Fruit fly (Drosophila melanogaster): Measurements from ENCODE around the gene Poxm.

Gene Poxm

dm6 chr3R:8269740-8270139 lies 63.9 kb downstream of the Poxm start, which contains the start of gene CG9630 (continued):
- TF ChIP-seq kay (GFP tag; optimal IDR thresholded peaks at IDR 0.05), result no peak
- TF ChIP-seq nmo (GFP tag; optimal IDR thresholded peaks at IDR 0.05), result peak; percentile 10
- no peak for TF ChIP-seq CG15269 (tag; optimal IDR thresholded peaks at IDR 0.05)
- peak; percentile 75 for TF ChIP-seq Sry-δ (GFP tag; optimal IDR thresholded peaks at IDR 0.05)
- peak; percentile 40 for TF ChIP-seq CTCF (GFP tag; optimal IDR thresholded peaks at IDR 0.05)
- TF ChIP-seq D (optimal IDR thresholded peaks at IDR 0.05), result no peak
- TF ChIP-seq D (GFP tag; optimal IDR thresholded peaks at IDR 0.05), result no peak
- no peak for TF ChIP-seq bowl (GFP tag; IDR thresholded peaks at IDR 0.05)
- TF ChIP-seq ara (GFP tag; IDR thresholded peaks at IDR 0.05), result 0 out of 2 replicates have a peak, but pooled peaks have one; percentile 12
- TF ChIP-seq CG34376 (GFP tag; optimal IDR thresholded peaks at IDR 0.05), result no peak
- TF ChIP-seq schlank (tag; optimal IDR thresholded peaks at IDR 0.05), result no peak
- peak; percentile 73 for TF ChIP-seq HmgD (GFP tag; optimal IDR thresholded peaks at IDR 0.05)
- TF ChIP-seq CG11560 (tag; IDR thresholded peaks at IDR 0.05), result no peak; the same call in 2 of the 3 replicates
- TF ChIP-seq Max (GFP tag; optimal IDR thresholded peaks at IDR 0.05), result peak; percentile 88
- peak; percentile 59 for TF ChIP-seq YL-1 (GFP tag; optimal IDR thresholded peaks at IDR 0.05)
- TF ChIP-seq trem (tag; optimal IDR thresholded peaks at IDR 0.05), result peak; percentile 84
- no peak for TF ChIP-seq HLHmδ (GFP tag; optimal IDR thresholded peaks at IDR 0.05)
- no peak for TF ChIP-seq CG3838 (GFP tag; optimal IDR thresholded peaks at IDR 0.05)
- no peak for TF ChIP-seq CG4730 (GFP tag; IDR thresholded peaks at IDR 0.05)
- TF ChIP-seq CG1529 (GFP tag; optimal IDR thresholded peaks at IDR 0.05), result no peak
- no peak for TF ChIP-seq CG12071 (GFP tag; optimal IDR thresholded peaks at IDR 0.05)
- peak; percentile 20; the same call in 1 of the 3 replicates for TF ChIP-seq CG34422 (GFP tag; IDR thresholded peaks at IDR 0.05)
- TF ChIP-seq ems (GFP tag; optimal IDR thresholded peaks at IDR 0.05), result no peak
- TF ChIP-seq CG7372 (GFP tag; IDR thresholded peaks at IDR 0.05), result no peak
- TF ChIP-seq maf-S (GFP tag; optimal IDR thresholded peaks at IDR 0.05), result no peak
- no peak for TF ChIP-seq CG18011 (GFP tag; optimal IDR thresholded peaks at IDR 0.05)
- TF ChIP-seq CG18599 (GFP tag; optimal IDR thresholded peaks at IDR 0.05), result no peak
- no peak for TF ChIP-seq trh (GFP tag; optimal IDR thresholded peaks at IDR 0.05)
- TF ChIP-seq p53 (GFP tag; optimal IDR thresholded peaks at IDR 0.05), result no peak
- TF ChIP-seq h (optimal IDR thresholded peaks at IDR 0.05), result no peak
- no peak for TF ChIP-seq mirr (GFP tag; optimal IDR thresholded peaks at IDR 0.05)
- no peak for TF ChIP-seq CG1792 (GFP tag; optimal IDR thresholded peaks at IDR 0.05)
- TF ChIP-seq CG9727 (GFP tag; optimal IDR thresholded peaks at IDR 0.05), result no peak
- TF ChIP-seq Hmx (GFP tag; optimal IDR thresholded peaks at IDR 0.05), result no peak
- TF ChIP-seq CG3847 (GFP tag; IDR thresholded peaks at IDR 0.05), result peak; percentile 88
- TF ChIP-seq CG6813 (GFP tag; optimal IDR thresholded peaks at IDR 0.05), result no peak
- peak; percentile 97 for TF ChIP-seq CG9797 (GFP tag; optimal IDR thresholded peaks at IDR 0.05)
- no peak for TF ChIP-seq ap (GFP tag; IDR thresholded peaks at IDR 0.05)
- no peak for TF ChIP-seq Bdp1 (GFP tag; optimal IDR thresholded peaks at IDR 0.05)
- no peak for TF ChIP-seq esg (GFP tag; conservative IDR thresholded peaks at IDR 0.05)
- TF ChIP-seq Elba2 (GFP tag; optimal IDR thresholded peaks at IDR 0.05), result peak; percentile 79
- no peak for TF ChIP-seq CG11093 (GFP tag; IDR thresholded peaks at IDR 0.05)
- no peak for TF ChIP-seq fd102C (GFP tag; optimal IDR thresholded peaks at IDR 0.05)
- no peak for TF ChIP-seq ro (GFP tag; IDR thresholded peaks at IDR 0.05)
- no peak for TF ChIP-seq salm (tag; optimal IDR thresholded peaks at IDR 0.05)
- TF ChIP-seq croc (GFP tag; conservative IDR thresholded peaks at IDR 0.05), result no peak
- no peak for TF ChIP-seq Dad (GFP tag; optimal IDR thresholded peaks at IDR 0.05)
- peak; percentile 100 for TF ChIP-seq E2f2 (GFP tag; IDR thresholded peaks at IDR 0.05)
- no peak for TF ChIP-seq otp (GFP tag; IDR thresholded peaks at IDR 0.05)
- TF ChIP-seq hbn (GFP tag; IDR thresholded peaks at IDR 0.05; ENCODE audit: partially characterized antibody), result peak; percentile 55; the same call in 1 of the 2 replicates
- TF ChIP-seq crp (GFP tag; optimal IDR thresholded peaks at IDR 0.05), result peak in 1 of 2 experiments; percentile 77
- no peak for TF ChIP-seq Abd-B (GFP tag; optimal IDR thresholded peaks at IDR 0.05)
- TF ChIP-seq CG6791 (GFP tag; IDR thresholded peaks at IDR 0.05; ENCODE audit: partially characterized antibody), result peak; percentile 68; the same call in 2 of the 3 replicates
